Fruit fly (Drosophila melanogaster) whole organism, embryonic: ENCODE data around the gene Cad89D.
A peak's percentile ranks its signal among the peaks of the same experiment; 100 is the strongest.

Experiments
- CG11504 ChIP-seq: fragments of 200-800 bp; sonication (Bioruptor generic); optimal IDR thresholded peaks from 3 replicates; lab custom pipeline; 2019; ENCODE audit warnings: missing biosample characterization, mild to moderate bottlenecking, missing genetic modification characterization, moderate library complexity
- CG11695 ChIP-seq: fragments of 200-800 bp; sonication (Bioruptor generic); IDR thresholded peaks from 3 replicates; pipeline ENCODE4 v1.3.6; 2022; ENCODE audit warnings: missing biosample characterization, missing genetic modification characterization
- CG12155 ChIP-seq: fragments of 200-800 bp; sonication (Bioruptor generic); optimal IDR thresholded peaks from 3 replicates; lab custom pipeline; 2016; ENCODE audit warnings: missing biosample characterization, missing genetic modification characterization
- CG12769 ChIP-seq: fragments of 200-800 bp; sonication (Bioruptor generic); optimal IDR thresholded peaks from 2 replicates; lab custom pipeline; 2019; ENCODE audit warnings: missing biosample characterization, mild to moderate bottlenecking, missing genetic modification characterization, moderate library complexity
- CG13296 ChIP-seq: fragments of 200-800 bp; sonication (Bioruptor generic); optimal IDR thresholded peaks from 3 replicates; lab custom pipeline; 2018; ENCODE audit warnings: missing biosample characterization, mild to moderate bottlenecking, missing genetic modification characterization
- CG15073 ChIP-seq: fragments of 200-800 bp; sonication (Bioruptor generic); optimal IDR thresholded peaks from 2 replicates; lab custom pipeline; 2016; ENCODE audit warnings: missing biosample characterization, missing genetic modification characterization
- CG17802 ChIP-seq: fragments of 200-800 bp; sonication (Bioruptor generic); optimal IDR thresholded peaks from 2 replicates; lab custom pipeline; 2018; ENCODE audit warnings: missing biosample characterization, mild to moderate bottlenecking, missing genetic modification characterization, moderate library complexity
- CG2678 ChIP-seq: fragments of 200-800 bp; sonication (Bioruptor generic); optimal IDR thresholded peaks from 3 replicates; lab custom pipeline; 2019; ENCODE audit warnings: missing biosample characterization, mild to moderate bottlenecking, missing genetic modification characterization, moderate library complexity
- CG43689 ChIP-seq: fragments of 200-800 bp; sonication (Bioruptor generic); IDR thresholded peaks from 2 replicates; pipeline ENCODE4 v1.3.6; 2022; ENCODE audit warnings: missing biosample characterization, missing genetic modification characterization
- CG7928 ChIP-seq: fragments of 200-800 bp; sonication (Bioruptor generic); optimal IDR thresholded peaks from 2 replicates; lab custom pipeline; 2017; ENCODE audit warnings: missing biosample characterization, mild to moderate bottlenecking, missing genetic modification characterization
- CG9727 ChIP-seq: fragments of 200-800 bp; sonication (Bioruptor generic); optimal IDR thresholded peaks from 3 replicates; lab custom pipeline; 2017; ENCODE audit warnings: missing biosample characterization, mild to moderate bottlenecking, missing genetic modification characterization
- Dek ChIP-seq: fragments of 200-800 bp; sonication (Bioruptor generic); optimal IDR thresholded peaks from 3 replicates; lab custom pipeline; 2019; ENCODE audit warnings: missing biosample characterization, mild to moderate bottlenecking, missing genetic modification characterization, moderate library complexity
- Dfd ChIP-seq, 2 experiments: fragments of >200 bp; optimal IDR thresholded peaks; 2 replicates each; lab custom pipeline; 2017; ENCODE audit warnings: missing biosample characterization in 2 of 2, missing genetic modification characterization in 2 of 2
- ERR ChIP-seq: fragments of 200-800 bp; sonication (Bioruptor generic); optimal IDR thresholded peaks from 2 replicates; lab custom pipeline; 2016; ENCODE audit warnings: missing biosample characterization, missing genetic modification characterization
- Ets97D ChIP-seq: fragments of 200-800 bp; sonication (Bioruptor generic); optimal IDR thresholded peaks from 3 replicates; lab custom pipeline; 2016; ENCODE audit warnings: missing biosample characterization, missing genetic modification characterization
- GATAe ChIP-seq: fragments of 200-800 bp; sonication (Bioruptor generic); conservative IDR thresholded peaks from 2 replicates; pipeline ENCODE4 v1.3.6; 2022; ENCODE audit warnings: missing biosample characterization, missing genetic modification characterization
- Hr39 ChIP-seq: fragments of >200 bp; optimal IDR thresholded peaks from 2 replicates; lab custom pipeline; 2017
- Hsf ChIP-seq: fragments of 200-800 bp; sonication (Bioruptor generic); optimal IDR thresholded peaks from 3 replicates; lab custom pipeline; 2016; ENCODE audit warnings: missing biosample characterization, missing genetic modification characterization
- MBD-R2 ChIP-seq: fragments of 200-800 bp; sonication (Bioruptor generic); IDR thresholded peaks from 2 replicates; pipeline ENCODE4 v1.3.6; 2022; ENCODE audit warnings: missing biosample characterization, missing genetic modification characterization
- Max ChIP-seq: fragments of 200-800 bp; sonication (Bioruptor generic); optimal IDR thresholded peaks from 2 replicates; lab custom pipeline; 2016; ENCODE audit warnings: missing biosample characterization, mild to moderate bottlenecking, missing genetic modification characterization
- Nf-YA ChIP-seq: fragments of 200-800 bp; sonication (Bioruptor generic); IDR thresholded peaks from 2 replicates; pipeline ENCODE4 v1.3.6; 2022; ENCODE audit warnings: missing biosample characterization, missing genetic modification characterization
- Scr ChIP-seq: fragments of 200-800 bp; sonication (Bioruptor generic); IDR thresholded peaks from 2 replicates; pipeline ENCODE4 v1.3.6; 2022; ENCODE audit warnings: missing biosample characterization, missing genetic modification characterization; ENCODE audit not compliant: partially characterized antibody
- Sox100B ChIP-seq: fragments of 200-800 bp; sonication (Bioruptor generic); optimal IDR thresholded peaks from 3 replicates; lab custom pipeline; 2018; ENCODE audit warnings: missing biosample characterization, mild to moderate bottlenecking, missing genetic modification characterization
- abd-A ChIP-seq: fragments of 200-800 bp; sonication (Bioruptor generic); optimal IDR thresholded peaks from 3 replicates; lab custom pipeline; 2019; ENCODE audit warnings: missing biosample characterization, mild to moderate bottlenecking, missing genetic modification characterization, moderate library complexity
- amos ChIP-seq: fragments of 200-800 bp; sonication (Bioruptor generic); IDR thresholded peaks from 2 replicates; pipeline ENCODE4 v1.3.6; 2022; ENCODE audit warnings: missing biosample characterization, missing genetic modification characterization; ENCODE audit not compliant: partially characterized antibody
- bigmax ChIP-seq: fragments of 200-800 bp; sonication (Bioruptor generic); optimal IDR thresholded peaks from 2 replicates; lab custom pipeline; 2018; ENCODE audit warnings: missing biosample characterization, mild to moderate bottlenecking, missing genetic modification characterization
- bsh ChIP-seq, 2 experiments: fragments of 200-800 bp; sonication (Bioruptor generic); optimal IDR thresholded peaks; 2 replicates each; lab custom pipeline; 2017 to 2018; ENCODE audit warnings: mild to moderate bottlenecking in 2 of 2, missing biosample characterization in 2 of 2, missing genetic modification characterization in 2 of 2, moderate library complexity in 1 of 2
- chif ChIP-seq, 2 experiments: fragments of 200-800 bp; sonication (Bioruptor generic); optimal IDR thresholded peaks; 3 replicates each; lab custom pipeline; 2016; ENCODE audit warnings: missing biosample characterization in 2 of 2, missing genetic modification characterization in 2 of 2
- dmrt11E ChIP-seq: fragments of 200-800 bp; sonication (Bioruptor generic); optimal IDR thresholded peaks from 3 replicates; lab custom pipeline; 2018; ENCODE audit warnings: missing biosample characterization, mild to moderate bottlenecking, missing genetic modification characterization, moderate library complexity
- eve ChIP-seq, 2 experiments: fragments of >200 bp; optimal IDR thresholded peaks; 2 replicates each; lab custom pipeline; 2017; ENCODE audit warnings: missing biosample characterization in 2 of 2, missing genetic modification characterization in 2 of 2
- gfzf ChIP-seq: fragments of 200-800 bp; sonication (Bioruptor generic); optimal IDR thresholded peaks from 2 replicates; lab custom pipeline; 2016; ENCODE audit warnings: missing biosample characterization, mild to moderate bottlenecking, missing genetic modification characterization, moderate library complexity
- gro ChIP-seq: fragments of 200-800 bp; sonication (Bioruptor generic); optimal IDR thresholded peaks from 2 replicates; lab custom pipeline; 2016; ENCODE audit warnings: missing biosample characterization, missing genetic modification characterization
- hkb ChIP-seq, 2 experiments: fragments of 200-800 bp in 1 of 2; fragments of >200 bp in 1 of 2; sonication (Bioruptor generic) in 1 of 2; IDR thresholded peaks in 1 of 2; optimal IDR thresholded peaks in 1 of 2; 2 replicates each; pipeline versions ENCODE4 v1.3.6 to Lab custom; 2017 to 2022; ENCODE audit warnings: missing biosample characterization in 1 of 2, missing genetic modification characterization in 1 of 2
- knrl ChIP-seq: fragments of 200-800 bp; sonication (Bioruptor generic); IDR thresholded peaks from 3 replicates; pipeline ENCODE4 v1.3.6; 2022; ENCODE audit warnings: missing biosample characterization, missing genetic modification characterization; ENCODE audit not compliant: partially characterized antibody
- lov ChIP-seq, 2 experiments: fragments of 200-800 bp in 1 of 2; fragments of >200 bp in 1 of 2; sonication (Bioruptor generic) in 1 of 2; IDR thresholded peaks in 1 of 2; optimal IDR thresholded peaks in 1 of 2; 2 replicates in 1 of 2; 3 replicates in 1 of 2; pipeline versions ENCODE4 v1.3.6 to Lab custom; 2017 to 2022; ENCODE audit warnings: missing biosample characterization in 1 of 2, missing genetic modification characterization in 1 of 2
- nom ChIP-seq: fragments of 200-800 bp; sonication (Bioruptor generic); optimal IDR thresholded peaks from 2 replicates; lab custom pipeline; 2017; ENCODE audit warnings: missing biosample characterization, missing genetic modification characterization, mild to moderate bottlenecking, moderate library complexity, missing genetic modification reagents
- odd ChIP-seq: fragments of 200-800 bp; sonication (Bioruptor generic); optimal IDR thresholded peaks from 2 replicates; lab custom pipeline; 2017; ENCODE audit warnings: missing biosample characterization, mild to moderate bottlenecking, missing genetic modification characterization
- pan ChIP-seq, 4 experiments: fragments of >200 bp in 3 of 4; fragments of 200-800 bp in 1 of 4; sonication (Bioruptor generic) in 1 of 4; optimal IDR thresholded peaks in 3 of 4; IDR thresholded peaks in 1 of 4; 2 replicates each; pipeline versions ENCODE4 v1.3.6 to Lab custom; 2017 to 2022; ENCODE audit warnings: missing biosample characterization in 2 of 4, missing genetic modification characterization in 2 of 4, mixed read lengths in 1 of 4
- peb ChIP-seq: fragments of 200-800 bp; sonication (Bioruptor generic); IDR thresholded peaks from 2 replicates; pipeline ENCODE4 v1.3.6; 2022; ENCODE audit warnings: missing biosample characterization, missing genetic modification characterization
- pros ChIP-seq: fragments of 200-800 bp; sonication (Bioruptor generic); optimal IDR thresholded peaks from 3 replicates; lab custom pipeline; 2019; ENCODE audit warnings: missing biosample characterization, mild to moderate bottlenecking, missing genetic modification characterization, moderate library complexity
- pzg ChIP-seq: fragments of 200-800 bp; sonication (Bioruptor generic); optimal IDR thresholded peaks from 3 replicates; lab custom pipeline; 2018; ENCODE audit warnings: missing biosample characterization, mild to moderate bottlenecking, missing genetic modification characterization, moderate library complexity
- shn ChIP-seq: fragments of 200-800 bp; sonication (Bioruptor generic); optimal IDR thresholded peaks from 3 replicates; lab custom pipeline; 2016; ENCODE audit warnings: missing biosample characterization, missing genetic modification characterization
- sima ChIP-seq: fragments of 200-800 bp; sonication (Bioruptor generic); optimal IDR thresholded peaks from 2 replicates; lab custom pipeline; 2016; ENCODE audit warnings: missing biosample characterization, missing genetic modification characterization
- slbo ChIP-seq: fragments of 200-800 bp; sonication (Bioruptor generic); IDR thresholded peaks from 2 replicates; pipeline ENCODE4 v1.3.6; 2022; ENCODE audit warnings: missing biosample characterization, missing genetic modification characterization
- sr ChIP-seq: fragments of 200-800 bp; sonication (Bioruptor generic); IDR thresholded peaks from 3 replicates; pipeline ENCODE4 v1.3.6; 2022; ENCODE audit warnings: missing biosample characterization, missing genetic modification characterization
- tx ChIP-seq: fragments of 200-800 bp; sonication (Bioruptor generic); optimal IDR thresholded peaks from 2 replicates; lab custom pipeline; 2016; ENCODE audit warnings: missing biosample characterization, missing genetic modification characterization
- unpg ChIP-seq: fragments of 200-800 bp; sonication (Bioruptor generic); optimal IDR thresholded peaks from 3 replicates; lab custom pipeline; 2018; ENCODE audit warnings: missing biosample characterization, mild to moderate bottlenecking, missing genetic modification characterization, moderate library complexity
- zen ChIP-seq: fragments of 200-800 bp; sonication (Bioruptor generic); optimal IDR thresholded peaks from 3 replicates; lab custom pipeline; 2018; ENCODE audit warnings: missing biosample characterization, mild to moderate bottlenecking, missing genetic modification characterization, moderate library complexity

Cad89D gene

DNA sequence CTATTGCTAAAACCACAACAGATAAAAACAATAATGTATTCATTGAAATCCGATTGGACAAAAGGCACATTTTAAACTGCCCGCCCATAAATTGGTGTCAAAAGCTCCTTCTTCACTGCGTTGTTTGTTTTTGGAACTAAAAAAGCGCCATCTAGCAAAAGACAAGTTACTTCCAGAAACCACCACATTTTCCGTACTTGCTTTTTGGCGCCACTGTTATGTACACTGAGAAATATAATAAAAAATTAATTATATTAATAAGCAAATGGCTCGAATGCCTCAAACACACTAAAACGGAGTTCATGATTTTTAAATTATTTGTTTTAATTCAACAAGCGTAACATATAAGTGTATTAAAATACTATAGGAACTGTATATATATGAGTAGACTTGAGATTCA lies 2.2 kb upstream of the Cad89D start (continued):
- TF ChIP-seq lov (optimal IDR thresholded peaks at IDR 0.05; lab: Kevin White, UChicago) (no peak), lov (GFP tag; IDR thresholded peaks at IDR 0.05; lab: Robert Waterston, UW) (peak; percentile 83; the same call in 2 of the 3 replicates), pros (GFP tag; lab: Kevin White, UChicago) (no peak), shn (GFP tag; lab: Kevin White, UChicago) (peak; percentile 39), CG43689 (peak; percentile 42; the same call in 1 of the 2 replicates), Sox100B (GFP tag; lab: Kevin White, UChicago) (peak; percentile 76), CG9727 (GFP tag; lab: Kevin White, UChicago) (peak; percentile 84), nom (GFP tag; lab: Kevin White, UChicago) (no peak), eve (GFP tag; optimal IDR thresholded peaks at IDR 0.05; lab: Kevin White, UChicago) (no peak), CG15073 (GFP tag; lab: Kevin White, UChicago) (peak; percentile 44), CG2678 (tag; lab: Kevin White, UChicago) (peak; percentile 82), bigmax (GFP tag; lab: Kevin White, UChicago) (no peak), CG12769 (tag; lab: Kevin White, UChicago) (peak; percentile 49), dmrt11E (tag; lab: Kevin White, UChicago) (peak; percentile 75), sr (GFP tag; lab: Robert Waterston, UW) (peak; percentile 80; the same call in 2 of the 3 replicates), Dek (peak; percentile 87), Ets97D (GFP tag; lab: Kevin White, UChicago) (peak; percentile 51), Scr (GFP tag; lab: Robert Waterston, UW) (no peak), Hr39 (lab: Kevin White, UChicago) (no peak), zen (tag; lab: Kevin White, UChicago) (peak; percentile 81), ERR (GFP tag; lab: Kevin White, UChicago) (no peak), hkb (optimal IDR thresholded peaks at IDR 0.05; lab: Kevin White, UChicago) (no peak), hkb (GFP tag; IDR thresholded peaks at IDR 0.05; lab: Robert Waterston, UW) (peak; percentile 90), abd-A (tag; lab: Kevin White, UChicago) (no peak), CG11695 (GFP tag; lab: Robert Waterston, UW) (peak; percentile 86), pan (optimal IDR thresholded peaks at IDR 0.05; lab: Kevin White, UChicago) (no peak), pan (GFP tag; optimal IDR thresholded peaks at IDR 0.05 in 1 of 2, IDR thresholded peaks at IDR 0.05 in 1 of 2) (peak in 1 of 2 experiments; percentile 88), gro (no peak), Nf-YA (GFP tag; lab: Robert Waterston, UW) (peak; percentile 76), slbo (peak; percentile 93), sima (no peak), CG17802 (tag; lab: Kevin White, UChicago) (peak; percentile 69), CG12155 (peak; percentile 64), CG7928 (GFP tag; lab: Kevin White, UChicago) (peak; percentile 37), Dfd (GFP tag; optimal IDR thresholded peaks at IDR 0.05; lab: Kevin White, UChicago) (no peak), unpg (peak; percentile 91), tx (peak; percentile 47), CG11504 (tag; lab: Kevin White, UChicago) (peak; percentile 86), chif (GFP tag; optimal IDR thresholded peaks at IDR 0.05; lab: Kevin White, UChicago) (peak; percentile 50 to 78), knrl (GFP tag; lab: Robert Waterston, UW) (no peak; the same call in 2 of the 3 replicates), bsh (GFP tag; optimal IDR thresholded peaks at IDR 0.05; lab: Kevin White, UChicago) (peak; percentile 45 to 86), gfzf (no peak), amos (GFP tag; lab: Robert Waterston, UW) (no peak), Hsf (peak; percentile 79), pzg (GFP tag; lab: Kevin White, UChicago) (peak; percentile 28), CG13296 (GFP tag; lab: Kevin White, UChicago) (peak; percentile 63), peb (GFP tag; lab: Robert Waterston, UW) (peak; percentile 69), Max (GFP tag; lab: Kevin White, UChicago) (peak; percentile 71), odd (GFP tag; lab: Kevin White, UChicago) (peak; percentile 70), GATAe (GFP tag; lab: Robert Waterston, UW) (peak; percentile 53; the same call in 1 of the 2 replicates), MBD-R2 (GFP tag; lab: Robert Waterston, UW) (peak; percentile 25; the same call in 1 of the 2 replicates)
